Fruit fly (Drosophila melanogaster): ENCODE data around the gene CG3581.

Gene CG3581

dm6 chr3R:19347678-19348077 is 26.9 kb downstream of the CG3581 start (continued):
- TF ChIP-seq Myb (GFP tag; optimal IDR thresholded peaks at IDR 0.05) (no peak), lilli (GFP tag; optimal IDR thresholded peaks at IDR 0.05) (no peak), Abd-B (GFP tag; optimal IDR thresholded peaks at IDR 0.05) (peak; percentile 9), Dad (GFP tag; optimal IDR thresholded peaks at IDR 0.05) (no peak), slp2 (GFP tag; optimal IDR thresholded peaks at IDR 0.05) (no peak), CG6654 (GFP tag; optimal IDR thresholded peaks at IDR 0.05) (no peak), Antp (GFP tag; optimal IDR thresholded peaks at IDR 0.05) (no peak), tgo (GFP tag; IDR thresholded peaks at IDR 0.05) (no peak), Lim3 (GFP tag; IDR thresholded peaks at IDR 0.05) (no peak), D19A (tag; optimal IDR thresholded peaks at IDR 0.05) (peak; percentile 87), CG8359 (GFP tag; optimal IDR thresholded peaks at IDR 0.05; ENCODE audit: borderline replicate concordance) (no peak), scrt (GFP tag; optimal IDR thresholded peaks at IDR 0.05) (no peak), CG5180 (GFP tag; optimal IDR thresholded peaks at IDR 0.05) (no peak)

DNA sequence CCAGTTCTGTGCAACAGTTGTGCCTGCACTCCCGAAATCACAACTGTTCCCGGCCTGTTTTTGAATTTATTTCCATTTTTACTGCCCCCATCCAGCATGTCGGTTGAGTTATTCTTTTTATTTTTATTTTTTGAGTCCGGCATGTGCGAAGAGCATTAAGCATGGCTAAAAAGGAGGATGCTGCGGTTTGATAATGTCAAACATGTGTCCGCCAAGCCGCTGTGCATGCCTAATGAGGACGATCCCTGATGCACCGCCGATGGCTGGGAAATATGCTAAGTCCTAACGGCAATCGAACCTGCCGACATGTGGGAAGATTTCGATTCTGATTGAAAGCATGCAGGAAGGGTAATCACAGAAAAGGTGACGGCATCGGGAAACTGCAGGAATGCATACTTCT is 28.1 kb downstream of the CG3581 start:
- TF ChIP-seq chm (GFP tag; IDR thresholded peaks at IDR 0.05) = no peak
- peak; percentile 97 for TF ChIP-seq twi (tag; optimal IDR thresholded peaks at IDR 0.05)

- TF ChIP-seq vfl (GFP tag; optimal IDR thresholded peaks at IDR 0.05) (no peak), CG11085 (GFP tag; IDR thresholded peaks at IDR 0.05) (no peak), ac (GFP tag; optimal IDR thresholded peaks at IDR 0.05) (peak; percentile 61), kni (GFP tag; optimal IDR thresholded peaks at IDR 0.05) (peak; percentile 30), lbe (GFP tag; optimal IDR thresholded peaks at IDR 0.05) (no peak), CG8765 (GFP tag; IDR thresholded peaks at IDR 0.05) (no peak), pros (GFP tag; optimal IDR thresholded peaks at IDR 0.05) (peak; percentile 43), CG2889 (GFP tag; IDR thresholded peaks at IDR 0.05) (0 out of 3 replicates have a peak, but pooled peaks have one; percentile 35), grn (GFP tag; optimal IDR thresholded peaks at IDR 0.05) (peak; percentile 43), H15 (GFP tag; IDR thresholded peaks at IDR 0.05) (0 out of 3 replicates have a peak, but pooled peaks have one; percentile 32), CG11456 (GFP tag; IDR thresholded peaks at IDR 0.05) (no peak), cad (GFP tag; optimal IDR thresholded peaks at IDR 0.05) (peak; percentile 86), zen (tag; optimal IDR thresholded peaks at IDR 0.05) (peak; percentile 86), D (optimal IDR thresholded peaks at IDR 0.05) (peak; percentile 93), D (GFP tag; optimal IDR thresholded peaks at IDR 0.05) (no peak), CG4282 (GFP tag; optimal IDR thresholded peaks at IDR 0.05) (no peak), CG15479 (GFP tag; optimal IDR thresholded peaks at IDR 0.05) (peak; percentile 61), twi (tag; optimal IDR thresholded peaks at IDR 0.05) (peak; percentile 14)
Measured at dm6 chr3R:19345214-19345613, 29.4 kb downstream of the CG3581 start.

- TF ChIP-seq zf30C (GFP tag; optimal IDR thresholded peaks at IDR 0.05) = peak; percentile 75
- TF ChIP-seq Mad (GFP tag; optimal IDR thresholded peaks at IDR 0.05) = no peak
- TF ChIP-seq Xrp1 (GFP tag; IDR thresholded peaks at IDR 0.05) = peak; percentile 39; the same call in 1 of the 2 replicates
- TF ChIP-seq CG8765 (GFP tag; IDR thresholded peaks at IDR 0.05) = peak; percentile 65; the same call in 1 of the 2 replicates
- TF ChIP-seq NfI (GFP tag; optimal IDR thresholded peaks at IDR 0.05) = no peak
- TF ChIP-seq CG2712 (tag; optimal IDR thresholded peaks at IDR 0.05) = peak; percentile 59
- TF ChIP-seq phol (tag; optimal IDR thresholded peaks at IDR 0.05) = peak; percentile 12
- peak; percentile 92 for TF ChIP-seq twi (tag; optimal IDR thresholded peaks at IDR 0.05)
- TF ChIP-seq Elba2 (GFP tag; optimal IDR thresholded peaks at IDR 0.05) = peak; percentile 7
- peak; percentile 48 for TF ChIP-seq CG9727 (GFP tag; optimal IDR thresholded peaks at IDR 0.05)
- peak; percentile 69 for TF ChIP-seq dmrt11E (tag; optimal IDR thresholded peaks at IDR 0.05)
- TF ChIP-seq vnd (GFP tag; IDR thresholded peaks at IDR 0.05; ENCODE audit: partially characterized antibody) = no peak
- TF ChIP-seq CG15696 (tag; optimal IDR thresholded peaks at IDR 0.05) = peak; percentile 85
- TF ChIP-seq CG10267 (tag; optimal IDR thresholded peaks at IDR 0.05) = peak; percentile 47
- no peak for TF ChIP-seq CG12219 (GFP tag; optimal IDR thresholded peaks at IDR 0.05)
- peak; percentile 12 for TF ChIP-seq CG12391 (tag; optimal IDR thresholded peaks at IDR 0.05)
Measured at dm6 chr3R:19343534-19344325, 30.9 kb downstream of the CG3581 start.
